Worm (Caenorhabditis elegans): Measurements from ENCODE around the gene mboa-1.

ce11 chrX:16058845-16059244, 28.2 kb downstream of the mboa-1 start, which contains the start of gene T27A8.2:
- TF ChIP-seq ets-4 (tag; optimal IDR thresholded peaks at IDR 0.05): no peak
- TF ChIP-seq hlh-30 (tag; optimal IDR thresholded peaks at IDR 0.05; ENCODE audit: insufficient read depth): no peak
- no peak for TF ChIP-seq elt-2 (tag; optimal IDR thresholded peaks at IDR 0.05)
